Worm (Caenorhabditis elegans) whole organism, L1 larva: ENCODE measurements around the gene F47F2.3.

Experiments
- C34B4.2 ChIP-seq: sonication (generic microtip); optimal IDR thresholded peaks from 2 replicates; lab custom pipeline; 2017; ENCODE audit warnings: mild to moderate bottlenecking, missing genetic modification characterization, missing compliant biosample characterization
- ama-1 ChIP-seq: fragments of 150-350 bp; optimal IDR thresholded peaks from 2 replicates; lab custom pipeline; 2014
- elt-3 ChIP-seq, 6 experiments: fragments of 150-350 bp in 1 of 6; sonication (generic microtip); optimal IDR thresholded peaks; 2 replicates each; lab custom pipeline; 2017 to 2018; ENCODE audit warnings: missing biosample characterization in 6 of 6, missing genetic modification characterization in 6 of 6, inconsistent platforms in 1 of 6
- snpc-4 ChIP-seq: fragments of 150-350 bp; optimal IDR thresholded peaks from 2 replicates; lab custom pipeline; 2014; ENCODE audit warnings: missing biosample characterization, missing genetic modification characterization

The F47F2.3 gene

DNA sequence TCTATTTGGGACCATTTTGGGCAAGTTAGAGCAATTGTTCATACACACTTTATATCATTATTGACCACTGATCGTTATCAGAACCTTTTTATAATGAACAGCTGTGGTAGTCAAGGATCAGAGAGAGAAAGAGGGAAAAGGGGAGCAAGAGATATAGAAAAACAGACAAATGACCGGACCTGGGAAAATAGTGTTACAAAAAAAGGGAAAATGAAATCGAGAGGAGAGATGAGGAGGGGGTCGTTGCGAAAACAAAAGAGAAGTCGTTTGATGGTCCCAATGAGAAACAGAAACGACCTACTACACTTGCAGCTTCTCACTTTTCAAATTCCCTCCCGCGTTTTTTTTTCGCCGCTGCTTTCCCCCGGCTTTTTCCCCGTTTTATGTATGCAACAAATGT lies 41.6 kb downstream of the F47F2.3 start (continued):
- no peak for TF ChIP-seq C34B4.2
- TF ChIP-seq elt-3 (tag; optimal IDR thresholded peaks at IDR 0.05; lab: Kevin White, UChicago) = no peak
- no peak for TF ChIP-seq ama-1 (lab: Kevin White, UChicago)
- no peak for TF ChIP-seq snpc-4 (tag; lab: Kevin White, UChicago)
- TF ChIP-seq, all 84 proteins: peak for 10
